Worm (Caenorhabditis elegans): ENCODE results near the gene usp-33.
A peak's percentile ranks its signal among the peaks of the same experiment; 100 is the strongest.

Gene usp-33

ce11 chrX:15564338-15564737 lies 26.8 kb upstream of the usp-33 start (continued):
- TF ChIP-seq C04F5.9 (tag; optimal IDR thresholded peaks at IDR 0.05) (no peak), egl-13 (tag; optimal IDR thresholded peaks at IDR 0.05) (no peak), ets-5 (GFP tag; IDR thresholded peaks at IDR 0.05) (no peak), ceh-88 (GFP tag; IDR thresholded peaks at IDR 0.05) (no peak), unc-86 (tag; optimal IDR thresholded peaks at IDR 0.05) (no peak), nhr-85 (tag) (no peak), xbp-1 (tag; optimal IDR thresholded peaks at IDR 0.05) (no peak), sox-4 (tag; optimal IDR thresholded peaks at IDR 0.05) (no peak), fkh-10 (GFP tag; optimal IDR thresholded peaks at IDR 0.05) (no peak), zag-1 (tag; optimal IDR thresholded peaks at IDR 0.05) (no peak), unc-130 (tag; optimal IDR thresholded peaks at IDR 0.05) (no peak), aly-2 (tag; optimal IDR thresholded peaks at IDR 0.05) (no peak), mep-1 (tag; optimal IDR thresholded peaks at IDR 0.05) (peak; percentile 25), aha-1 (tag; optimal IDR thresholded peaks at IDR 0.05) (no peak), lin-35 (GFP tag; optimal IDR thresholded peaks at IDR 0.05) (no peak), fkh-8 (tag; optimal IDR thresholded peaks at IDR 0.05) (peak; percentile 26), elt-3 (tag; optimal IDR thresholded peaks at IDR 0.05) (no peak), nhr-76 (tag; optimal IDR thresholded peaks at IDR 0.05) (no peak), lin-39 (tag; optimal IDR thresholded peaks at IDR 0.05) (no peak), blmp-1 (tag; optimal IDR thresholded peaks at IDR 0.05) (no peak), pax-3 (tag; optimal IDR thresholded peaks at IDR 0.05) (no peak), swsn-7 (tag; optimal IDR thresholded peaks at IDR 0.05) (peak; percentile 6), nhr-71 (tag; optimal IDR thresholded peaks at IDR 0.05) (peak; percentile 27), rnt-1 (tag; optimal IDR thresholded peaks at IDR 0.05) (no peak), egl-27 (tag; optimal IDR thresholded peaks at IDR 0.05) (no peak), mef-2 (tag; optimal IDR thresholded peaks at IDR 0.05) (no peak), isw-1 (GFP tag; IDR thresholded peaks at IDR 0.05) (no peak), C16A3.4 (tag; optimal IDR thresholded peaks at IDR 0.05) (no peak), hlh-17 (GFP tag; optimal IDR thresholded peaks at IDR 0.05; ENCODE audit: borderline replicate concordance) (no peak), ztf-4 (tag; optimal IDR thresholded peaks at IDR 0.05) (no peak), tbx-2 (tag; optimal IDR thresholded peaks at IDR 0.05) (peak; percentile 11), efl-1 (optimal IDR thresholded peaks at IDR 0.05) (no peak), efl-1 (GFP tag; optimal IDR thresholded peaks at IDR 0.05 in 1 of 2) (no peak), nhr-19 (GFP tag; conservative IDR thresholded peaks at IDR 0.05) (no peak), ces-1 (GFP tag; optimal IDR thresholded peaks at IDR 0.05) (no peak), nhr-90 (tag; optimal IDR thresholded peaks at IDR 0.05; ENCODE audit: poor library complexity) (no peak), hlh-4 (tag; optimal IDR thresholded peaks at IDR 0.05) (no peak), jun-1 (tag; optimal IDR thresholded peaks at IDR 0.05) (no peak), ceh-90 (tag; optimal IDR thresholded peaks at IDR 0.05) (no peak), pqm-1 (tag; optimal IDR thresholded peaks at IDR 0.05) (no peak), nhr-47 (tag; optimal IDR thresholded peaks at IDR 0.05) (no peak), snu-23 (GFP tag; optimal IDR thresholded peaks at IDR 0.05) (peak; percentile 37), dpl-1 (GFP tag; optimal IDR thresholded peaks at IDR 0.05) (no peak), F16B12.6 (tag; optimal IDR thresholded peaks at IDR 0.05) (no peak), hpl-2 (GFP tag; optimal IDR thresholded peaks at IDR 0.05) (no peak), vab-15 (tag; optimal IDR thresholded peaks at IDR 0.05) (no peak), dsc-1 (tag; optimal IDR thresholded peaks at IDR 0.05) (no peak), lin-14 (GFP tag; optimal IDR thresholded peaks at IDR 0.05) (peak; percentile 81)
